Worm (Caenorhabditis elegans) whole organism, early embryonic: ENCODE data around the gene C25H3.1.

Source experiments
- B0310.2 ChIP-seq: sonication (generic microtip); optimal IDR thresholded peaks from 2 replicates; lab custom pipeline; 2016; ENCODE audit warnings: mild to moderate bottlenecking, missing genetic modification characterization, missing compliant biosample characterization
- F13C5.2 ChIP-seq: sonication (generic microtip); optimal IDR thresholded peaks from 2 replicates; lab custom pipeline; 2017; ENCODE audit warnings: mild to moderate bottlenecking, missing genetic modification characterization, inconsistent platforms, missing compliant biosample characterization
- ama-1 ChIP-seq: fragments of 150-350 bp; optimal IDR thresholded peaks from 2 replicates; lab custom pipeline; 2014
- ceh-36 ChIP-seq: sonication (generic microtip); optimal IDR thresholded peaks from 2 replicates; lab custom pipeline; 2016; ENCODE audit warnings: missing genetic modification characterization, inconsistent platforms, missing compliant biosample characterization
- ets-7 ChIP-seq: sonication (generic microtip); optimal IDR thresholded peaks from 2 replicates; lab custom pipeline; 2016; ENCODE audit warnings: missing genotype, missing genetic modification characterization, missing compliant biosample characterization
- flt-1 ChIP-seq: fragments of 200-800 bp; sonication (Bioruptor generic); IDR thresholded peaks from 2 replicates; pipeline ENCODE4 v1.3.6; 2022; ENCODE audit warnings: missing genetic modification characterization, missing compliant biosample characterization
- pes-1 ChIP-seq: fragments of 200-800 bp; sonication (Bioruptor generic); IDR thresholded peaks from 2 replicates; pipeline ENCODE4 v1.3.6; 2022; ENCODE audit warnings: missing genetic modification reagents, missing genetic modification characterization, missing compliant biosample characterization
- scrt-1 ChIP-seq: fragments of 200-800 bp; sonication (Bioruptor generic); IDR thresholded peaks from 2 replicates; pipeline ENCODE4 v1.3.6; 2022; ENCODE audit warnings: missing genetic modification characterization, missing compliant biosample characterization
- tbx-37 ChIP-seq: fragments of 200-800 bp; sonication (Bioruptor generic); conservative IDR thresholded peaks from 2 replicates; pipeline ENCODE4 v1.3.6; 2022; ENCODE audit warnings: missing genetic modification reagents, missing genetic modification characterization, missing compliant biosample characterization

ce11 chrII:5727707-5728106 is 28.8 kb downstream of the C25H3.1 start, which contains the start of gene rab-3:
- TF ChIP-seq B0310.2 = no peak
- TF ChIP-seq F13C5.2 (tag; lab: Kevin White, UChicago) = no peak
- no peak for TF ChIP-seq flt-1 (GFP tag; lab: Robert Waterston, UW)
- TF ChIP-seq ceh-36 (tag; lab: Kevin White, UChicago) = no peak
- no peak for TF ChIP-seq tbx-37
- no peak for TF ChIP-seq pes-1 (GFP tag; lab: Robert Waterston, UW)
- no peak for TF ChIP-seq scrt-1 (GFP tag; lab: Robert Waterston, UW)
- no peak for TF ChIP-seq ama-1 (lab: Kevin White, UChicago)
- no peak for TF ChIP-seq ets-7 (tag; lab: Kevin White, UChicago)
